Worm (Caenorhabditis elegans) whole organism, late embryonic: ENCODE measurements around the gene gcy-1.

Experiments
- ceh-2 ChIP-seq: sonication (generic microtip); optimal IDR thresholded peaks from 2 replicates; lab custom pipeline; 2016; ENCODE audit warnings: missing genotype, missing genetic modification characterization, missing compliant biosample characterization
- nhr-232 ChIP-seq: sonication (generic microtip); optimal IDR thresholded peaks from 2 replicates; lab custom pipeline; 2016; ENCODE audit warnings: missing genetic modification characterization, missing compliant biosample characterization
- pha-4 ChIP-seq: fragments of 150-350 bp; optimal IDR thresholded peaks from 2 replicates; lab custom pipeline; 2018; ENCODE audit warnings: missing biosample characterization, missing genetic modification reagents, missing genetic modification characterization
- unc-55 ChIP-seq: sonication (generic microtip); optimal IDR thresholded peaks from 2 replicates; lab custom pipeline; 2017; ENCODE audit warnings: missing biosample characterization, missing genetic modification reagents, missing genetic modification characterization

ce11 chrII:9491045-9491444 is 25.7 kb downstream of the gcy-1 start:
- peak; percentile 51 for TF ChIP-seq unc-55
- TF ChIP-seq ceh-2 (tag; lab: Kevin White, UChicago) = peak; percentile 36
- no peak for TF ChIP-seq nhr-232 (tag; lab: Kevin White, UChicago)
- no peak for TF ChIP-seq pha-4
